Fruit fly (Drosophila melanogaster) whole organism, prepupa: ENCODE results near the gene Klp31E.

Experiments
- Blimp-1 ChIP-seq: fragments of 200-800 bp; sonication (Bioruptor generic); optimal IDR thresholded peaks from 3 replicates; lab custom pipeline; 2017; ENCODE audit warnings: missing biosample characterization, missing genetic modification characterization, mild to moderate bottlenecking, moderate library complexity, missing genetic modification reagents
- CG11294 ChIP-seq: fragments of 200-800 bp; sonication (Bioruptor generic); IDR thresholded peaks from 2 replicates; pipeline ENCODE4 v1.3.6; 2022; ENCODE audit warnings: missing biosample characterization, missing genetic modification characterization
- CG11762 ChIP-seq: fragments of 200-800 bp; sonication (Bioruptor generic); optimal IDR thresholded peaks from 3 replicates; lab custom pipeline; 2016; ENCODE audit warnings: missing biosample characterization, missing genetic modification characterization; ENCODE audit not compliant: insufficient read depth
- CG11902 ChIP-seq: fragments of 200-800 bp; sonication (Bioruptor generic); optimal IDR thresholded peaks from 3 replicates; lab custom pipeline; 2016; ENCODE audit warnings: missing biosample characterization, missing genetic modification characterization
- CG15336 ChIP-seq: fragments of 200-800 bp; sonication (Bioruptor generic); IDR thresholded peaks from 2 replicates; pipeline ENCODE4 v1.3.6; 2022; ENCODE audit warnings: missing biosample characterization, missing genetic modification characterization
- CG1621 ChIP-seq: fragments of 200-800 bp; sonication (Bioruptor generic); optimal IDR thresholded peaks from 3 replicates; lab custom pipeline; 2018; ENCODE audit warnings: missing biosample characterization, mild to moderate bottlenecking, missing genetic modification characterization
- CG16779 ChIP-seq: fragments of 200-800 bp; sonication (Bioruptor generic); optimal IDR thresholded peaks from 3 replicates; lab custom pipeline; 2017; ENCODE audit warnings: missing biosample characterization, mild to moderate bottlenecking, missing genetic modification characterization
- CG31627 ChIP-seq: fragments of 200-800 bp; sonication (Bioruptor generic); optimal IDR thresholded peaks from 3 replicates; lab custom pipeline; 2016; ENCODE audit warnings: missing biosample characterization, missing genetic modification characterization
- CG32006 ChIP-seq: fragments of 200-800 bp; sonication (Bioruptor generic); optimal IDR thresholded peaks from 3 replicates; lab custom pipeline; 2017; ENCODE audit warnings: missing biosample characterization, mild to moderate bottlenecking, missing genetic modification characterization
- CG3919 ChIP-seq: fragments of 200-800 bp; sonication (Bioruptor generic); optimal IDR thresholded peaks from 3 replicates; lab custom pipeline; 2016; ENCODE audit warnings: missing biosample characterization, missing genetic modification characterization
- CG4318 ChIP-seq: fragments of 200-800 bp; sonication (Bioruptor generic); optimal IDR thresholded peaks from 3 replicates; lab custom pipeline; 2017; ENCODE audit warnings: missing biosample characterization, mild to moderate bottlenecking, missing genetic modification characterization
- CG6163 ChIP-seq: fragments of 200-800 bp; sonication (Bioruptor generic); IDR thresholded peaks from 3 replicates; pipeline ENCODE4 v1.3.6; 2022; ENCODE audit warnings: missing biosample characterization, missing genetic modification characterization
- CG6276 ChIP-seq: fragments of 200-800 bp; sonication (Bioruptor generic); optimal IDR thresholded peaks from 2 replicates; lab custom pipeline; 2017; ENCODE audit warnings: missing biosample characterization, mild to moderate bottlenecking, missing genetic modification characterization
- CG6808 ChIP-seq: fragments of 200-800 bp; sonication (Bioruptor generic); optimal IDR thresholded peaks from 3 replicates; lab custom pipeline; 2017; ENCODE audit warnings: missing biosample characterization, missing genetic modification characterization, mild to moderate bottlenecking, moderate library complexity, missing genetic modification reagents
- CG6854 ChIP-seq: fragments of 200-800 bp; sonication (Bioruptor generic); optimal IDR thresholded peaks from 2 replicates; lab custom pipeline; 2017; ENCODE audit warnings: missing biosample characterization, mild to moderate bottlenecking, missing genetic modification characterization
- CG8119 ChIP-seq: fragments of 200-800 bp; sonication (Bioruptor generic); IDR thresholded peaks from 3 replicates; pipeline ENCODE4 v1.3.6; 2022; ENCODE audit warnings: missing biosample characterization, missing genetic modification characterization
- CG8319 ChIP-seq: fragments of 200-800 bp; sonication (Bioruptor generic); optimal IDR thresholded peaks from 3 replicates; lab custom pipeline; 2016; ENCODE audit warnings: missing biosample characterization, missing genetic modification characterization
- CG8632 ChIP-seq: fragments of 200-800 bp; sonication (Bioruptor generic); optimal IDR thresholded peaks from 3 replicates; lab custom pipeline; 2016; ENCODE audit warnings: missing biosample characterization, missing genetic modification characterization
- CG9139 ChIP-seq: fragments of 200-800 bp; sonication (Bioruptor generic); optimal IDR thresholded peaks from 3 replicates; lab custom pipeline; 2017; ENCODE audit warnings: missing biosample characterization, mild to moderate bottlenecking, missing genetic modification characterization
- Eip78C ChIP-seq: fragments of 200-800 bp; sonication (Bioruptor generic); peaks from one replicate; lab custom pipeline; 2016; ENCODE audit warnings: missing biosample characterization, missing genetic modification characterization
- Eip93F ChIP-seq: fragments of 200-800 bp; sonication (Bioruptor generic); optimal IDR thresholded peaks from 2 replicates; lab custom pipeline; 2016; ENCODE audit warnings: missing biosample characterization, mild to moderate bottlenecking, missing genetic modification characterization
- Ets21C ChIP-seq: fragments of 200-800 bp; sonication (Bioruptor generic); optimal IDR thresholded peaks from 3 replicates; lab custom pipeline; 2016; ENCODE audit warnings: missing biosample characterization, missing genetic modification characterization
- Ets96B ChIP-seq: fragments of 200-800 bp; optimal IDR thresholded peaks from 2 replicates; lab custom pipeline; 2019; ENCODE audit warnings: missing biosample characterization, mild to moderate bottlenecking, missing genetic modification characterization, moderate library complexity
- Gug ChIP-seq: fragments of 200-800 bp; sonication (Bioruptor generic); IDR thresholded peaks from 2 replicates; pipeline ENCODE4 v1.3.6; 2022; ENCODE audit warnings: missing biosample characterization, missing genetic modification characterization
- Hr38 ChIP-seq: sonication (Bioruptor generic); optimal IDR thresholded peaks from 2 replicates; lab custom pipeline; 2016; ENCODE audit warnings: missing biosample characterization, missing genetic modification characterization
- Hr39 ChIP-seq: fragments of 200-800 bp; sonication (Bioruptor generic); optimal IDR thresholded peaks from 2 replicates; lab custom pipeline; 2016; ENCODE audit warnings: missing biosample characterization, missing genetic modification characterization
- Hr4 ChIP-seq: fragments of 200-800 bp; sonication (Bioruptor generic); optimal IDR thresholded peaks from 3 replicates; lab custom pipeline; 2016; ENCODE audit warnings: missing biosample characterization, missing genetic modification characterization
- Lpt ChIP-seq: fragments of 200-800 bp; sonication (Bioruptor generic); optimal IDR thresholded peaks from 3 replicates; lab custom pipeline; 2016; ENCODE audit warnings: missing biosample characterization, missing genetic modification characterization
- Met ChIP-seq: fragments of 200-800 bp; sonication (Bioruptor generic); optimal IDR thresholded peaks from 3 replicates; lab custom pipeline; 2016; ENCODE audit warnings: missing biosample characterization, missing genetic modification characterization
- achi ChIP-seq: fragments of 200-800 bp; sonication (Bioruptor generic); optimal IDR thresholded peaks from 3 replicates; lab custom pipeline; 2016; ENCODE audit warnings: missing biosample characterization, missing genetic modification characterization
- cyc ChIP-seq: fragments of 200-800 bp; sonication (Bioruptor generic); optimal IDR thresholded peaks from 3 replicates; lab custom pipeline; 2016; ENCODE audit warnings: missing biosample characterization, missing genetic modification characterization
- dac ChIP-seq: fragments of 200-800 bp; sonication (Bioruptor generic); optimal IDR thresholded peaks from 2 replicates; lab custom pipeline; 2017; ENCODE audit warnings: missing biosample characterization, mild to moderate bottlenecking, missing genetic modification characterization
- dsx ChIP-seq: fragments of 200-800 bp; optimal IDR thresholded peaks from 3 replicates; lab custom pipeline; 2019; ENCODE audit warnings: missing biosample characterization, mild to moderate bottlenecking, missing genetic modification characterization, moderate library complexity; ENCODE audit not compliant: poor library complexity, severe bottlenecking
- eg ChIP-seq: fragments of 200-800 bp; sonication (Bioruptor generic); IDR thresholded peaks from 3 replicates; pipeline ENCODE4 v1.3.6; 2022; ENCODE audit warnings: missing biosample characterization, missing genetic modification characterization
- esn ChIP-seq: fragments of 200-800 bp; sonication (Bioruptor generic); optimal IDR thresholded peaks from 2 replicates; lab custom pipeline; 2016; ENCODE audit warnings: missing biosample characterization, mild to moderate bottlenecking, missing genetic modification characterization, moderate library complexity
- fd59A ChIP-seq: fragments of 200-800 bp; sonication (Bioruptor generic); optimal IDR thresholded peaks from 2 replicates; lab custom pipeline; 2017; ENCODE audit warnings: missing biosample characterization, mild to moderate bottlenecking, missing genetic modification characterization, missing genetic modification reagents
- fd85E ChIP-seq: fragments of 200-800 bp; sonication (Bioruptor generic); optimal IDR thresholded peaks from 3 replicates; lab custom pipeline; 2016; ENCODE audit warnings: missing biosample characterization, missing genetic modification characterization
- fkh ChIP-seq: fragments of 200-800 bp; sonication (Bioruptor generic); optimal IDR thresholded peaks from 3 replicates; lab custom pipeline; 2017; ENCODE audit warnings: missing biosample characterization, mild to moderate bottlenecking, missing genetic modification characterization, moderate library complexity
- lz ChIP-seq: fragments of 200-800 bp; sonication (Bioruptor generic); optimal IDR thresholded peaks from 3 replicates; lab custom pipeline; 2016; ENCODE audit warnings: missing biosample characterization, missing genetic modification characterization
- net ChIP-seq: fragments of 200-800 bp; sonication (Bioruptor generic); optimal IDR thresholded peaks from 3 replicates; lab custom pipeline; 2016; ENCODE audit warnings: missing biosample characterization, missing genetic modification characterization
- pdm3 ChIP-seq: fragments of 200-800 bp; sonication (Bioruptor generic); optimal IDR thresholded peaks from 3 replicates; lab custom pipeline; 2016; ENCODE audit warnings: missing biosample characterization, missing genetic modification characterization
- salr ChIP-seq, 2 experiments: fragments of 200-800 bp; sonication (Bioruptor generic); optimal IDR thresholded peaks; 3 replicates each; lab custom pipeline; 2016 to 2018; ENCODE audit warnings: missing biosample characterization in 2 of 2, missing genetic modification characterization in 2 of 2, mild to moderate bottlenecking in 1 of 2
- ss ChIP-seq, 2 experiments: fragments of 200-800 bp; sonication (Bioruptor generic); optimal IDR thresholded peaks; 2 replicates in 1 of 2; 3 replicates in 1 of 2; lab custom pipeline; 2017 to 2018; ENCODE audit warnings: mild to moderate bottlenecking in 2 of 2, missing biosample characterization in 2 of 2, missing genetic modification characterization in 2 of 2, moderate library complexity in 1 of 2
- svp ChIP-seq: fragments of 200-800 bp; sonication (Bioruptor generic); peaks from one replicate; lab custom pipeline; 2016; ENCODE audit warnings: missing biosample characterization, missing genetic modification characterization
- vri ChIP-seq: fragments of 200-800 bp; sonication (Bioruptor generic); optimal IDR thresholded peaks from 3 replicates; lab custom pipeline; 2016; ENCODE audit warnings: missing biosample characterization, mild to moderate bottlenecking, missing genetic modification characterization

The Klp31E gene

DNA sequence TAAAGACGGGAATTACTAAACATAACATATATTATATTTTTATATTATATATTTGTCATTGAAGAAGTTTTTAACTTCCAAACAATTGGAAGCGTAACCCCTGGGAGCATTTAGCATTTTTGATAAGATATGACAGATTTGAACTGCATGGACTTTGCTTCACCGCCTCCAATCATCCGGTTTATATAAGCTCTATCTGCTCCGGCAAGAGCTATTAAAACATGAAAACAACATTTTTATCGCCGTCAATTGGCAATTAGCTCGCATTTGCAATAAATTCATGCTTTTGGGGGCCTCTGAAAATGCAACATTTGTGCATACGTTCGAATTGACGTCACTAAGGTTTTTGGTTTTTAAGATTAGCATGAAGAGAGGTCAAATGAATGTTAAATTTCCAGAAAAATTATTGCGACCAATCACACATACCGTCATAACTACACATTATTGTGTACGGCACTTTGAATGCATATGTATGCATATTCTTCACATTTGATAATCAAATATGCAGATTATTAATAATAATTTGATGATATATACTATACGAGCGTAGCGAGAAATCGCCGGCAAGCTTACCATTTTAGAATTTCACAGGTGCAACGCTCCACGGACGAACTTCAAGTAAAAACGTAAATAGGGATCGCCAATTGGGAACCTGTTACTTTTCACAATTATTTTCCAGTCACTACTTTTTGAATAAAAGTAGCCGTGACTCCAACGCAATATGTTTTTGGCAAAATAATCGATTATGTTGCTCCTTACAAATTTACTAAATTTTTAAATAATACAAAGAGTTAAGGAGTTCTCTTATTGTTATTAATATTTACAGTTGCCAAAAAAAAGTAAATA, 18.0 kb upstream of the Klp31E start, which contains the start of gene Mdh1:
TSS of gene Mdh1 (minus strand) at position 691 of the 846 bp plus-strand sequence.
- peak; percentile 11 to 40 for TF ChIP-seq ss (GFP tag; optimal IDR thresholded peaks at IDR 0.05; lab: Kevin White, UChicago)
- TF ChIP-seq CG6808 (GFP tag; lab: Kevin White, UChicago), result peak; percentile 4
- peak; percentile 64 for TF ChIP-seq Eip78C
- TF ChIP-seq Eip93F (GFP tag; lab: Kevin White, UChicago), result peak; percentile 18
- TF ChIP-seq pdm3 (GFP tag; lab: Kevin White, UChicago), result no peak
- peak; percentile 55 for TF ChIP-seq vri (GFP tag; lab: Kevin White, UChicago)

DNA sequence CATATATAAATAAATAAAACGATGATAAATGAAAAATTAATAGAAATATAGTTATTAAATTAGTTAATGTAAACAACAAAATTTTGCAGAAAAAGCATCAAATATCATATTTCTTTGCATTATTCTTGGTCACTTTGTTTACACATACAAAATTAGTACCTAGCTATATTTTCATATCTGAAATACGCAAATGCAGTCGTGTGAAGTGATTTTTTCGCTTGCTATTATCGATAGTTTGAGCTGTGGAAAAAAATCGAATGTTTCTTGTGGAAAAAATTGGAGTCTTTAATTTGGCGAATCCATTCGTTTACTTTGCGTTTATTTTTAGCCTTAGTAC, 17.4 kb upstream of the Klp31E start, which contains the start of gene Cnot4:
TSS of gene Cnot4 (plus strand) at position 229 of the 337 bp plus-strand sequence.
- TF ChIP-seq net (GFP tag; lab: Kevin White, UChicago), result no peak
- TF ChIP-seq CG1621 (tag; lab: Kevin White, UChicago), result no peak
- TF ChIP-seq CG31627 (GFP tag; lab: Kevin White, UChicago), result no peak
- TF ChIP-seq achi (GFP tag; lab: Kevin White, UChicago), result no peak
- no peak for TF ChIP-seq CG6276
- TF ChIP-seq CG8119, result no peak
- no peak for TF ChIP-seq CG11294 (GFP tag; lab: Robert Waterston, UW)
- TF ChIP-seq CG6808 (GFP tag; lab: Kevin White, UChicago), result no peak
- no peak for TF ChIP-seq Ets21C (GFP tag; lab: Kevin White, UChicago)
- no peak for TF ChIP-seq fd59A (GFP tag; lab: Kevin White, UChicago)
- TF ChIP-seq Blimp-1 (GFP tag; lab: Kevin White, UChicago), result no peak
- no peak for TF ChIP-seq CG15336 (GFP tag; lab: Robert Waterston, UW)
- TF ChIP-seq fkh, result no peak
- no peak for TF ChIP-seq Eip78C
- no peak for TF ChIP-seq Hr38 (GFP tag; lab: Kevin White, UChicago)
- TF ChIP-seq CG3919 (GFP tag; lab: Kevin White, UChicago), result no peak
- no peak for TF ChIP-seq salr (GFP tag; optimal IDR thresholded peaks at IDR 0.05; lab: Kevin White, UChicago)
- no peak for TF ChIP-seq Hr39 (GFP tag; lab: Kevin White, UChicago)
- TF ChIP-seq CG8632 (GFP tag; lab: Kevin White, UChicago), result no peak

DNA sequence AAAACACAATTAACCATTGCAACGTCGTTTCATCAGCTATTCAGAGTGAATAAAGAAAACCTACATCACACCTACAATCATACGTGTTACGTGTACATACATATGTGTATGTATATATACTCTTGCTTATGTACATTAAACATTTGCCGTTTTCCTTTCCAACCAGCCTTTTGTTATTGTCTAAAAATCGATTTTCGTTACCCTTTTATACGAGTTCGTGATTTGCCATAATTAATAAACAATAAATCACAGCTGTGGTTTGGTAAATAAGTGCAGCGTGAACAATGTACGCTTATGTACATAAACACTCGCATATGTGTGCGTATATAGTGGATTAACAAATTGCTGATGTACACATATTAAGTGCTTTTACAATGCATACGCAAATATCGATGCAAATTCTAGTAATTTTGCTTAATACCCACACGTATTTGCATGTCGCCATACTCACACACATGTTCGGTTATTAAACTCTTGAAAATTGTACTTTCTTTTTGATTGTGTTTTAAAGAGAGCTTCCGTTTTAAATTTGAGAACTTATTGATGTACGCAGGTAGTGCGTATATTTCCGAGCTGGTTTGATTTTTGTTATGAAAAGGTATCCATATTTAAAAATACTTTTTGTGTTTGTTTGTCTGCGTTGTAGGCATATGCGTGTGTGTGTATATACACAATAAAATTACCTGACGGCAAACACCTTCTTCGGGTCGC, 16.8 kb upstream of the Klp31E start:
- TF ChIP-seq CG8319 (GFP tag; lab: Kevin White, UChicago) (no peak), esn (GFP tag; lab: Kevin White, UChicago) (peak; percentile 14), fd85E (GFP tag; lab: Kevin White, UChicago) (no peak), CG16779 (tag; lab: Kevin White, UChicago) (no peak), net (GFP tag; lab: Kevin White, UChicago) (no peak), CG11294 (GFP tag; lab: Robert Waterston, UW) (no peak), dsx (GFP tag; lab: Kevin White, UChicago) (no peak), CG6163 (GFP tag; lab: Robert Waterston, UW) (no peak), Ets96B (tag; lab: Kevin White, UChicago) (no peak), eg (no peak), Hr4 (GFP tag; lab: Kevin White, UChicago) (no peak), vri (GFP tag; lab: Kevin White, UChicago) (peak; percentile 50), CG4318 (GFP tag; lab: Kevin White, UChicago) (no peak), CG11762 (GFP tag; lab: Kevin White, UChicago) (no peak), CG11902 (GFP tag; lab: Kevin White, UChicago) (no peak), pdm3 (GFP tag; lab: Kevin White, UChicago) (no peak), CG6854 (GFP tag; lab: Kevin White, UChicago) (no peak), svp (GFP tag; lab: Kevin White, UChicago) (no peak), CG9139 (GFP tag; lab: Kevin White, UChicago) (no peak), CG6808 (GFP tag; lab: Kevin White, UChicago) (no peak), fd59A (GFP tag; lab: Kevin White, UChicago) (no peak), CG15336 (GFP tag; lab: Robert Waterston, UW) (no peak), dac (GFP tag; lab: Kevin White, UChicago) (no peak), CG32006 (GFP tag; lab: Kevin White, UChicago) (no peak), lz (no peak), cyc (GFP tag; lab: Kevin White, UChicago) (no peak), Lpt (GFP tag; lab: Kevin White, UChicago) (no peak), Met (GFP tag; lab: Kevin White, UChicago) (no peak), Gug (no peak)
